Worm (Caenorhabditis elegans) whole organism, young adult: Measurements from ENCODE around the gene ram-5.
A peak's percentile ranks its signal among the peaks of the same experiment; 100 is the strongest.

Source experiments
- B0261.1 ChIP-seq: sonication (generic microtip); optimal IDR thresholded peaks from 2 replicates; lab custom pipeline; 2016; ENCODE audit warnings: mild to moderate bottlenecking, missing genetic modification characterization, moderate library complexity, missing compliant biosample characterization
- C06A6.2 ChIP-seq: fragments of 200-800 bp; sonication (Bioruptor generic); conservative IDR thresholded peaks from 2 replicates; pipeline ENCODE4 v1.3.6; 2022; ENCODE audit warnings: missing genetic modification characterization, missing compliant biosample characterization
- F10E7.11 ChIP-seq: sonication (generic microtip); optimal IDR thresholded peaks from 2 replicates; lab custom pipeline; 2017; ENCODE audit warnings: mild to moderate bottlenecking, missing genetic modification characterization, moderate library complexity, missing compliant biosample characterization
- F52B5.7 ChIP-seq: sonication (generic microtip); optimal IDR thresholded peaks from 2 replicates; lab custom pipeline; 2016; ENCODE audit warnings: mild to moderate bottlenecking, missing genetic modification characterization, missing compliant biosample characterization
- Y56A3A.18 ChIP-seq: fragments of 200-800 bp; sonication (Bioruptor generic); IDR thresholded peaks from 2 replicates; pipeline ENCODE4 v1.3.6; 2022; ENCODE audit warnings: missing genetic modification reagents, missing genetic modification characterization, missing compliant biosample characterization
- Y67H2A.10 ChIP-seq: fragments of 200-800 bp; sonication (Bioruptor generic); conservative IDR thresholded peaks from 2 replicates; pipeline ENCODE4 v1.3.6; 2022; ENCODE audit warnings: missing genetic modification reagents, missing genetic modification characterization, missing compliant biosample characterization
- Y95B8A.8 ChIP-seq: fragments of 200-800 bp; sonication (Bioruptor generic); IDR thresholded peaks from 2 replicates; pipeline ENCODE4 v1.3.6; 2022; ENCODE audit warnings: missing genetic modification reagents, missing genetic modification characterization, missing compliant biosample characterization
- ama-1 ChIP-seq, 3 experiments: fragments of 150-350 bp in 1 of 3; sonication (generic microtip) in 2 of 3; optimal IDR thresholded peaks; 2 replicates each; lab custom pipeline; 2014 to 2018; ENCODE audit warnings: missing biosample characterization in 2 of 3, missing genetic modification characterization in 2 of 3, missing genetic modification reagents in 2 of 3
- aptf-2 ChIP-seq: fragments of 200-800 bp; sonication (Bioruptor generic); conservative IDR thresholded peaks from 2 replicates; pipeline ENCODE4 v1.3.6; 2022; ENCODE audit warnings: missing genetic modification reagents, missing genetic modification characterization, missing compliant biosample characterization
- aptf-3 ChIP-seq: fragments of 200-800 bp; sonication (Bioruptor generic); IDR thresholded peaks from 2 replicates; pipeline ENCODE4 v1.3.6; 2022; ENCODE audit warnings: missing genetic modification characterization, missing compliant biosample characterization
- bed-2 ChIP-seq: fragments of 200-800 bp; sonication (Bioruptor generic); IDR thresholded peaks from 2 replicates; pipeline ENCODE4 v1.3.6; 2022; ENCODE audit warnings: missing genetic modification reagents, missing genetic modification characterization, missing compliant biosample characterization
- ccch-3 ChIP-seq: fragments of 200-800 bp; sonication (Bioruptor generic); optimal IDR thresholded peaks from 2 replicates; lab custom pipeline; 2018; ENCODE audit warnings: mild to moderate bottlenecking, missing genetic modification characterization, missing compliant biosample characterization
- cebp-1 ChIP-seq, 2 experiments: fragments of 200-800 bp in 1 of 2; sonication (Bioruptor generic) in 1 of 2; sonication (generic microtip) in 1 of 2; IDR thresholded peaks in 1 of 2; optimal IDR thresholded peaks in 1 of 2; 2 replicates each; pipeline versions ENCODE4 v1.3.6 to Lab custom; 2017 to 2022; ENCODE audit warnings: missing compliant biosample characterization in 2 of 2, missing genetic modification characterization in 2 of 2, mild to moderate bottlenecking in 1 of 2, missing genetic modification reagents in 1 of 2, moderate library complexity in 1 of 2
- ceh-27 ChIP-seq: fragments of 200-800 bp; sonication (Bioruptor generic); optimal IDR thresholded peaks from 2 replicates; lab custom pipeline; 2018; ENCODE audit warnings: mild to moderate bottlenecking, missing genetic modification characterization, moderate library complexity, missing compliant biosample characterization
- ceh-58 ChIP-seq: fragments of 200-800 bp; sonication (Bioruptor generic); IDR thresholded peaks from 2 replicates; pipeline ENCODE4 v1.3.6; 2022; ENCODE audit warnings: missing genetic modification characterization, missing compliant biosample characterization
- ceh-79 ChIP-seq: sonication (generic microtip); optimal IDR thresholded peaks from 2 replicates; lab custom pipeline; 2017; ENCODE audit warnings: mild to moderate bottlenecking, missing genetic modification characterization, missing compliant biosample characterization
- dpff-1 ChIP-seq: sonication (generic microtip); optimal IDR thresholded peaks from 2 replicates; lab custom pipeline; 2017; ENCODE audit warnings: mild to moderate bottlenecking, missing genetic modification characterization, missing compliant biosample characterization
- dpl-1 ChIP-seq: fragments of 150-350 bp; optimal IDR thresholded peaks from 2 replicates; lab custom pipeline; 2014; ENCODE audit warnings: missing biosample characterization, missing genetic modification reagents, missing genetic modification characterization
- egl-44 ChIP-seq: fragments of 200-800 bp; sonication (Bioruptor generic); IDR thresholded peaks from 2 replicates; pipeline ENCODE4 v1.3.6; 2022; ENCODE audit warnings: missing genetic modification reagents, missing genetic modification characterization, missing compliant biosample characterization
- egrh-3 ChIP-seq: fragments of 200-800 bp; sonication (Bioruptor generic); IDR thresholded peaks from 2 replicates; pipeline ENCODE4 v1.3.6; 2022; ENCODE audit warnings: missing genetic modification reagents, missing genetic modification characterization, missing compliant biosample characterization
- hmg-20 ChIP-seq: fragments of 200-800 bp; sonication (Bioruptor generic); IDR thresholded peaks from 2 replicates; pipeline ENCODE4 v1.3.6; 2022; ENCODE audit warnings: missing genetic modification reagents, missing genetic modification characterization, missing compliant biosample characterization
- lag-1 ChIP-seq: fragments of 200-800 bp; sonication (Bioruptor generic); IDR thresholded peaks from 2 replicates; pipeline ENCODE4 v1.3.6; 2022; ENCODE audit warnings: missing genetic modification reagents, missing genetic modification characterization, missing compliant biosample characterization
- lin-35 ChIP-seq, 3 experiments: fragments of 150-350 bp in 2 of 3; sonication (generic microtip) in 1 of 3; optimal IDR thresholded peaks; 2 replicates each; lab custom pipeline; 2014 to 2018; ENCODE audit warnings: missing biosample characterization in 3 of 3, missing genetic modification characterization in 3 of 3, missing genetic modification reagents in 3 of 3
- lin-40 ChIP-seq: sonication (generic microtip); optimal IDR thresholded peaks from 2 replicates; lab custom pipeline; 2016; ENCODE audit warnings: missing genetic modification characterization, mild to moderate bottlenecking, missing compliant biosample characterization, missing genotype, missing genetic modification reagents
- lin-54 ChIP-seq: fragments of 200-800 bp; sonication (Bioruptor generic); optimal IDR thresholded peaks from 2 replicates; lab custom pipeline; 2018; ENCODE audit warnings: mild to moderate bottlenecking, missing genetic modification characterization, missing compliant biosample characterization
- lsl-1 ChIP-seq: fragments of 200-800 bp; sonication (Bioruptor generic); optimal IDR thresholded peaks from 2 replicates; lab custom pipeline; 2018; ENCODE audit warnings: mild to moderate bottlenecking, missing genetic modification characterization, moderate library complexity, missing compliant biosample characterization
- lsy-27 ChIP-seq: sonication (generic microtip); optimal IDR thresholded peaks from 2 replicates; lab custom pipeline; 2017; ENCODE audit warnings: missing genetic modification characterization, mild to moderate bottlenecking, missing compliant biosample characterization, antibody characterized with exemption, missing genotype, borderline replicate concordance; ENCODE audit not compliant: insufficient read depth
- madf-3 ChIP-seq: fragments of 200-800 bp; sonication (Bioruptor generic); IDR thresholded peaks from 2 replicates; pipeline ENCODE4 v1.3.6; 2022; ENCODE audit warnings: missing genetic modification reagents, missing genetic modification characterization, missing compliant biosample characterization
- mcd-1 ChIP-seq: fragments of 200-800 bp; sonication (Bioruptor generic); IDR thresholded peaks from 2 replicates; pipeline ENCODE4 v1.3.6; 2022; ENCODE audit warnings: missing genetic modification reagents, missing genetic modification characterization, missing compliant biosample characterization
- nfya-1 ChIP-seq: sonication (generic microtip); optimal IDR thresholded peaks from 2 replicates; lab custom pipeline; 2017; ENCODE audit warnings: antibody characterized with exemption, missing compliant biosample characterization, missing genetic modification characterization, borderline replicate concordance; ENCODE audit not compliant: insufficient read depth
- nfya-2 ChIP-seq: fragments of 200-800 bp; sonication (Bioruptor generic); IDR thresholded peaks from 2 replicates; pipeline ENCODE4 v1.3.6; 2022; ENCODE audit warnings: missing genetic modification reagents, missing genetic modification characterization, missing compliant biosample characterization
- nfyb-1 ChIP-seq: fragments of 200-800 bp; sonication (Bioruptor generic); IDR thresholded peaks from 2 replicates; pipeline ENCODE4 v1.3.6; 2022; ENCODE audit warnings: missing genetic modification reagents, missing genetic modification characterization, missing compliant biosample characterization
- nhr-120 ChIP-seq: fragments of 200-800 bp; sonication (Bioruptor generic); IDR thresholded peaks from 2 replicates; pipeline ENCODE4 v1.3.6; 2022; ENCODE audit warnings: missing genetic modification characterization, missing compliant biosample characterization
- nhr-27 ChIP-seq: fragments of 200-800 bp; sonication (Bioruptor generic); optimal IDR thresholded peaks from 2 replicates; lab custom pipeline; 2018; ENCODE audit warnings: mild to moderate bottlenecking, missing genetic modification characterization, moderate library complexity, missing compliant biosample characterization
- nhr-90 ChIP-seq: sonication (generic microtip); optimal IDR thresholded peaks from 2 replicates; lab custom pipeline; 2016; ENCODE audit warnings: missing genotype, mild to moderate bottlenecking, missing genetic modification characterization, missing compliant biosample characterization
- rcor-1 ChIP-seq: fragments of 200-800 bp; sonication (Bioruptor generic); IDR thresholded peaks from 2 replicates; pipeline ENCODE4 v1.3.6; 2022; ENCODE audit warnings: missing genetic modification reagents, missing genetic modification characterization, missing compliant biosample characterization
- rec-8 ChIP-seq, 2 experiments: sonication (generic microtip); optimal IDR thresholded peaks; 2 replicates each; lab custom pipeline; 2016; ENCODE audit warnings: mild to moderate bottlenecking in 2 of 2, missing genetic modification characterization in 2 of 2, missing genetic modification reagents in 2 of 2, missing genotype in 2 of 2, missing biosample characterization in 1 of 2, missing compliant biosample characterization in 1 of 2, moderate library complexity in 1 of 2
- sea-2 ChIP-seq: fragments of 200-800 bp; sonication (Bioruptor generic); IDR thresholded peaks from 2 replicates; pipeline ENCODE4 v1.3.6; 2022; ENCODE audit warnings: missing genetic modification characterization, missing compliant biosample characterization
- snpc-1.1 ChIP-seq: sonication (generic microtip); optimal IDR thresholded peaks from 2 replicates; lab custom pipeline; 2017; ENCODE audit warnings: missing genetic modification characterization, mild to moderate bottlenecking, missing compliant biosample characterization, antibody characterized with exemption, moderate library complexity, missing genotype, missing genetic modification reagents; ENCODE audit not compliant: insufficient read depth
- snpc-3.4 ChIP-seq: sonication (generic microtip); optimal IDR thresholded peaks from 2 replicates; lab custom pipeline; 2017; ENCODE audit warnings: missing genetic modification characterization, mild to moderate bottlenecking, missing compliant biosample characterization, antibody characterized with exemption, moderate library complexity, missing genotype, missing genetic modification reagents
- somi-1 ChIP-seq: fragments of 200-800 bp; sonication (Bioruptor generic); optimal IDR thresholded peaks from 2 replicates; lab custom pipeline; 2018; ENCODE audit warnings: mild to moderate bottlenecking, missing genetic modification characterization, missing compliant biosample characterization
- unc-130 ChIP-seq: sonication (generic microtip); optimal IDR thresholded peaks from 2 replicates; lab custom pipeline; 2016; ENCODE audit warnings: missing genetic modification reagents, missing genetic modification characterization, missing compliant biosample characterization
- unc-62 ChIP-seq: fragments of 150-350 bp; optimal IDR thresholded peaks from 2 replicates; lab custom pipeline; 2014; ENCODE audit warnings: missing biosample characterization, missing genetic modification reagents, missing genetic modification characterization
- ztf-18 ChIP-seq: sonication (generic microtip); optimal IDR thresholded peaks from 2 replicates; lab custom pipeline; 2016; ENCODE audit warnings: missing genotype, mild to moderate bottlenecking, missing genetic modification characterization, missing compliant biosample characterization
- ztf-22 ChIP-seq: fragments of 200-800 bp; sonication (Bioruptor generic); optimal IDR thresholded peaks from 2 replicates; lab custom pipeline; 2018; ENCODE audit warnings: mild to moderate bottlenecking, missing genetic modification characterization, moderate library complexity, missing compliant biosample characterization
- ztf-3 ChIP-seq: fragments of 200-800 bp; sonication (Bioruptor generic); optimal IDR thresholded peaks from 2 replicates; lab custom pipeline; 2018; ENCODE audit warnings: mild to moderate bottlenecking, missing genetic modification characterization, missing compliant biosample characterization
- ztf-6 ChIP-seq: fragments of 200-800 bp; sonication (Bioruptor generic); IDR thresholded peaks from 2 replicates; pipeline ENCODE4 v1.3.6; 2022; ENCODE audit warnings: missing genetic modification reagents, missing genetic modification characterization, missing compliant biosample characterization

The ram-5 gene

ce11 chrX:14502116-14502587 lies 47.8 kb upstream of the ram-5 start (continued):
- TF ChIP-seq B0261.1 = no peak
- no peak for TF ChIP-seq unc-130 (GFP tag; lab: Kevin White, UChicago)
- TF ChIP-seq rcor-1 (GFP tag; lab: Robert Waterston, UW) = no peak
- TF ChIP-seq Y95B8A.8 (GFP tag; lab: Robert Waterston, UW) = peak; percentile 61; the same call in 1 of the 2 replicates
- no peak for TF ChIP-seq nfya-2
- TF ChIP-seq F52B5.7 (tag; lab: Kevin White, UChicago) = no peak
- TF ChIP-seq ztf-22 = peak; percentile 91
- no peak for TF ChIP-seq snpc-3.4 (tag; lab: Kevin White, UChicago)
- peak; percentile 74 for TF ChIP-seq C06A6.2 (GFP tag; lab: Robert Waterston, UW)
- 0 out of 2 replicates have a peak, but pooled peaks have one; percentile 28 for TF ChIP-seq nfyb-1 (GFP tag; lab: Robert Waterston, UW)
- TF ChIP-seq nhr-27 (tag; lab: Kevin White, UChicago) = no peak
- TF ChIP-seq nhr-120 (GFP tag; lab: Robert Waterston, UW) = no peak
- no peak for TF ChIP-seq snpc-1.1 (tag; lab: Kevin White, UChicago)
- no peak for TF ChIP-seq aptf-2 (GFP tag; lab: Robert Waterston, UW)
- peak; percentile 18 for TF ChIP-seq ztf-18
- TF ChIP-seq egl-44 = 0 out of 2 replicates have a peak, but pooled peaks have one; percentile 43
- no peak for TF ChIP-seq Y56A3A.18 (GFP tag; lab: Robert Waterston, UW)
- no peak for TF ChIP-seq lsl-1 (GFP tag; lab: Kevin White, UChicago)
- TF ChIP-seq rec-8 (tag; optimal IDR thresholded peaks at IDR 0.05; lab: Kevin White, UChicago) = no peak
- TF ChIP-seq lag-1 = no peak
- TF ChIP-seq aptf-3 (GFP tag; lab: Robert Waterston, UW) = no peak
- TF ChIP-seq lsy-27 (tag; lab: Kevin White, UChicago) = no peak
- no peak for TF ChIP-seq dpl-1 (GFP tag; lab: Kevin White, UChicago)
- no peak for TF ChIP-seq ztf-3 (GFP tag; lab: Kevin White, UChicago)
- TF ChIP-seq nhr-90 (tag; lab: Kevin White, UChicago) = peak; percentile 68
- no peak for TF ChIP-seq hmg-20 (GFP tag; lab: Robert Waterston, UW)
- no peak for TF ChIP-seq ccch-3 (GFP tag; lab: Kevin White, UChicago)
- TF ChIP-seq cebp-1 (GFP tag; IDR thresholded peaks at IDR 0.05; lab: Robert Waterston, UW) = peak; percentile 37; the same call in 1 of the 2 replicates
- TF ChIP-seq cebp-1 (tag; optimal IDR thresholded peaks at IDR 0.05; lab: Kevin White, UChicago) = peak; percentile 88
- no peak for TF ChIP-seq ceh-58 (GFP tag; lab: Robert Waterston, UW)
- peak; percentile 12 for TF ChIP-seq lin-54 (GFP tag; lab: Kevin White, UChicago)
- TF ChIP-seq Y67H2A.10 (GFP tag; lab: Robert Waterston, UW) = no peak
- no peak for TF ChIP-seq egrh-3 (GFP tag; lab: Robert Waterston, UW)
- peak in 1 of 3 experiments; percentile 28 for TF ChIP-seq lin-35 (GFP tag; optimal IDR thresholded peaks at IDR 0.05; lab: Kevin White, UChicago)
- TF ChIP-seq dpff-1 (tag; lab: Kevin White, UChicago) = peak; percentile 17
- TF ChIP-seq somi-1 = peak; percentile 90
- no peak for TF ChIP-seq F10E7.11 (tag; lab: Kevin White, UChicago)
- no peak for TF ChIP-seq ceh-27 (GFP tag; lab: Kevin White, UChicago)
- TF ChIP-seq ceh-79 (tag; lab: Kevin White, UChicago) = no peak
- no peak for TF ChIP-seq ztf-6 (GFP tag; lab: Robert Waterston, UW)
- peak; percentile 97 for TF ChIP-seq unc-62 (GFP tag; lab: Kevin White, UChicago)
- TF ChIP-seq ama-1 (optimal IDR thresholded peaks at IDR 0.05; lab: Kevin White, UChicago) = no peak
- TF ChIP-seq ama-1 (GFP tag; optimal IDR thresholded peaks at IDR 0.05; lab: Kevin White, UChicago) = no peak
- no peak for TF ChIP-seq bed-2 (GFP tag; lab: Robert Waterston, UW)
- TF ChIP-seq nfya-1 (tag; lab: Kevin White, UChicago) = no peak
- no peak for TF ChIP-seq sea-2 (GFP tag; lab: Robert Waterston, UW)
- TF ChIP-seq lin-40 = peak; percentile 77
- TF ChIP-seq mcd-1 (GFP tag; lab: Robert Waterston, UW) = no peak
- no peak for TF ChIP-seq madf-3 (GFP tag; lab: Robert Waterston, UW)
